Worm (Caenorhabditis elegans) whole organism, L4 larva: ENCODE data around the gene W01D2.3.

ENCODE experiments used
- F10B5.3 ChIP-seq: sonication (generic microtip); optimal IDR thresholded peaks from 2 replicates; lab custom pipeline; 2016; ENCODE audit warnings: mild to moderate bottlenecking, missing genetic modification characterization, missing compliant biosample characterization
- F37D6.2 ChIP-seq: sonication (generic microtip); optimal IDR thresholded peaks from 2 replicates; lab custom pipeline; 2016; ENCODE audit warnings: mild to moderate bottlenecking, missing genetic modification characterization, missing compliant biosample characterization
- F49E8.2 ChIP-seq: sonication (generic microtip); optimal IDR thresholded peaks from 2 replicates; lab custom pipeline; 2016; ENCODE audit warnings: missing compliant biosample characterization, mild to moderate bottlenecking, missing genetic modification characterization, borderline replicate concordance
- R02D3.7 ChIP-seq: fragments of 150-350 bp; sonication (generic microtip); optimal IDR thresholded peaks from 3 replicates; lab custom pipeline; 2014; ENCODE audit warnings: missing biosample characterization, missing genetic modification characterization
- T20F7.1 ChIP-seq: fragments of 200-800 bp; sonication (Bioruptor generic); optimal IDR thresholded peaks from 2 replicates; lab custom pipeline; 2018; ENCODE audit warnings: mild to moderate bottlenecking, missing genetic modification characterization, missing compliant biosample characterization
- Y105C5A.15 ChIP-seq: fragments of 200-800 bp; sonication (Bioruptor generic); IDR thresholded peaks from 2 replicates; pipeline ENCODE4 v1.3.6; 2022; ENCODE audit warnings: missing genetic modification characterization, missing compliant biosample characterization
- Y48G9A.11 ChIP-seq: fragments of 200-800 bp; sonication (Bioruptor generic); IDR thresholded peaks from 2 replicates; pipeline ENCODE4 v1.3.6; 2022; ENCODE audit warnings: missing genetic modification reagents, missing genetic modification characterization, missing compliant biosample characterization
- Y75B8A.6 ChIP-seq: fragments of 200-800 bp; sonication (Bioruptor generic); IDR thresholded peaks from 2 replicates; pipeline ENCODE4 v1.3.6; 2022; ENCODE audit warnings: missing genetic modification reagents, missing genetic modification characterization, missing compliant biosample characterization
- ZK546.5 ChIP-seq, 2 experiments: sonication (generic microtip); optimal IDR thresholded peaks; 2 replicates each; lab custom pipeline; 2017; ENCODE audit warnings: missing biosample characterization in 2 of 2, missing genetic modification characterization in 2 of 2
- ama-1 ChIP-seq: fragments of 150-350 bp; optimal IDR thresholded peaks from 2 replicates; lab custom pipeline; 2014; ENCODE audit warnings: inconsistent platforms, mixed read lengths
- arid-1 ChIP-seq: fragments of 200-800 bp; sonication (Bioruptor generic); conservative IDR thresholded peaks from 2 replicates; pipeline ENCODE4 v1.3.6; 2022; ENCODE audit warnings: missing genetic modification reagents, missing genetic modification characterization, missing compliant biosample characterization
- attf-4 ChIP-seq: sonication (generic microtip); optimal IDR thresholded peaks from 3 replicates; lab custom pipeline; 2017; ENCODE audit warnings: missing biosample characterization, missing genetic modification characterization
- ceh-44 ChIP-seq: fragments of 200-800 bp; sonication (Bioruptor generic); IDR thresholded peaks from 2 replicates; pipeline ENCODE4 v1.3.6; 2022; ENCODE audit warnings: missing genetic modification reagents, missing genetic modification characterization, missing compliant biosample characterization
- daf-12 ChIP-seq: fragments of 150-350 bp; optimal IDR thresholded peaks from 2 replicates; lab custom pipeline; 2014; ENCODE audit warnings: missing biosample characterization, missing genetic modification reagents, missing genetic modification characterization
- daf-16 ChIP-seq, 3 experiments: sonication (generic microtip); optimal IDR thresholded peaks; 2 replicates each; lab custom pipeline; 2016 to 2017; ENCODE audit warnings: missing genetic modification characterization in 3 of 3, missing genetic modification reagents in 3 of 3, mild to moderate bottlenecking in 2 of 3, missing compliant biosample characterization in 2 of 3, missing biosample characterization in 1 of 3, moderate library complexity in 1 of 3
- daf-8 ChIP-seq: fragments of 200-800 bp; sonication (Bioruptor generic); IDR thresholded peaks from 2 replicates; pipeline ENCODE4 v1.3.6; 2022; ENCODE audit warnings: missing genetic modification characterization, missing compliant biosample characterization
- dmd-8 ChIP-seq: fragments of 200-800 bp; sonication (Bioruptor generic); IDR thresholded peaks from 2 replicates; pipeline ENCODE4 v1.3.6; 2022; ENCODE audit warnings: missing genetic modification characterization, missing compliant biosample characterization
- dpl-1 ChIP-seq: fragments of 150-350 bp; optimal IDR thresholded peaks from 2 replicates; lab custom pipeline; 2014; ENCODE audit warnings: missing biosample characterization, missing genetic modification reagents, missing genetic modification characterization
- duxl-1 ChIP-seq: sonication (generic microtip); optimal IDR thresholded peaks from 2 replicates; lab custom pipeline; 2016; ENCODE audit warnings: mild to moderate bottlenecking, missing genetic modification characterization, moderate library complexity, missing compliant biosample characterization; ENCODE audit not compliant: poor library complexity
- dve-1 ChIP-seq: sonication (generic microtip); optimal IDR thresholded peaks from 2 replicates; lab custom pipeline; 2017; ENCODE audit warnings: antibody characterized with exemption, mild to moderate bottlenecking, missing genetic modification characterization, missing compliant biosample characterization; ENCODE audit not compliant: insufficient read depth
- jun-1 ChIP-seq: fragments of 150-350 bp; optimal IDR thresholded peaks from 2 replicates; lab custom pipeline; 2014; ENCODE audit warnings: missing biosample characterization, missing genetic modification reagents, missing genetic modification characterization
- lin-13 ChIP-seq: fragments of 150-350 bp; optimal IDR thresholded peaks from 2 replicates; lab custom pipeline; 2014; ENCODE audit warnings: missing biosample characterization, missing genetic modification reagents, missing genetic modification characterization
- lin-39 ChIP-seq: fragments of 150-350 bp; optimal IDR thresholded peaks from 2 replicates; lab custom pipeline; 2014; ENCODE audit warnings: missing biosample characterization, missing genetic modification reagents, missing genetic modification characterization
- lir-3 ChIP-seq: sonication (generic microtip); optimal IDR thresholded peaks from 2 replicates; lab custom pipeline; 2016; ENCODE audit warnings: mild to moderate bottlenecking, missing genetic modification characterization, missing compliant biosample characterization
- lsy-2 ChIP-seq, 2 experiments: fragments of 150-350 bp in 1 of 2; sonication (generic microtip) in 1 of 2; optimal IDR thresholded peaks; 2 replicates each; lab custom pipeline; 2014 to 2017; ENCODE audit warnings: missing biosample characterization in 2 of 2, missing genetic modification characterization in 2 of 2
- mdl-1 ChIP-seq, 2 experiments: fragments of 150-350 bp in 1 of 2; sonication (generic microtip) in 1 of 2; optimal IDR thresholded peaks; 2 replicates each; lab custom pipeline; 2014 to 2017; ENCODE audit warnings: missing biosample characterization in 2 of 2, missing genetic modification characterization in 2 of 2
- mdt-29 ChIP-seq: fragments of 200-800 bp; sonication (Bioruptor generic); IDR thresholded peaks from 2 replicates; pipeline ENCODE4 v1.3.6; 2022; ENCODE audit warnings: missing genetic modification reagents, missing genetic modification characterization, missing compliant biosample characterization
- mep-1 ChIP-seq: fragments of 150-350 bp; sonication (generic microtip); optimal IDR thresholded peaks from 3 replicates; lab custom pipeline; 2014; ENCODE audit warnings: missing biosample characterization, missing genetic modification characterization
- mxl-2 ChIP-seq: fragments of 200-800 bp; sonication (Bioruptor generic); conservative IDR thresholded peaks from 2 replicates; pipeline ENCODE4 v1.3.6; 2022; ENCODE audit warnings: missing genetic modification reagents, missing genetic modification characterization, missing compliant biosample characterization
- mxl-3 ChIP-seq: fragments of 200-800 bp; sonication (Bioruptor generic); optimal IDR thresholded peaks from 2 replicates; lab custom pipeline; 2018; ENCODE audit warnings: mild to moderate bottlenecking, missing genetic modification characterization, missing compliant biosample characterization
- nhr-10 ChIP-seq: fragments of 150-350 bp; optimal IDR thresholded peaks from 2 replicates; lab custom pipeline; 2014; ENCODE audit warnings: missing biosample characterization, missing genetic modification characterization
- nhr-102 ChIP-seq: sonication (generic microtip); optimal IDR thresholded peaks from 2 replicates; lab custom pipeline; 2016; ENCODE audit warnings: mild to moderate bottlenecking, missing genetic modification characterization, moderate library complexity, missing compliant biosample characterization
- nhr-111 ChIP-seq: fragments of 200-800 bp; sonication (Bioruptor generic); optimal IDR thresholded peaks from 2 replicates; lab custom pipeline; 2018; ENCODE audit warnings: mild to moderate bottlenecking, missing genetic modification characterization, missing compliant biosample characterization
- nhr-237 ChIP-seq: sonication (generic microtip); optimal IDR thresholded peaks from 2 replicates; lab custom pipeline; 2017; ENCODE audit warnings: missing biosample characterization, missing genetic modification characterization
- nhr-25 ChIP-seq: sonication (generic microtip); optimal IDR thresholded peaks from 2 replicates; lab custom pipeline; 2017; ENCODE audit warnings: missing genetic modification characterization, mild to moderate bottlenecking, missing compliant biosample characterization, antibody characterized with exemption, moderate library complexity, borderline replicate concordance; ENCODE audit not compliant: insufficient read depth
- nhr-48 ChIP-seq: sonication (generic microtip); optimal IDR thresholded peaks from 2 replicates; lab custom pipeline; 2016; ENCODE audit warnings: mild to moderate bottlenecking, missing genetic modification characterization, missing compliant biosample characterization
- nhr-77 ChIP-seq: fragments of 150-350 bp; optimal IDR thresholded peaks from 2 replicates; lab custom pipeline; 2014; ENCODE audit warnings: missing biosample characterization, missing genetic modification characterization
- php-3 ChIP-seq: fragments of 200-800 bp; sonication (Bioruptor generic); IDR thresholded peaks from 2 replicates; pipeline ENCODE4 v1.3.6; 2022; ENCODE audit warnings: missing genetic modification reagents, missing genetic modification characterization, missing compliant biosample characterization
- skn-1 ChIP-seq: fragments of 150-350 bp; optimal IDR thresholded peaks from 2 replicates; lab custom pipeline; 2014; ENCODE audit warnings: missing biosample characterization, missing genetic modification characterization
- spr-1 ChIP-seq: sonication (generic microtip); optimal IDR thresholded peaks from 2 replicates; lab custom pipeline; 2016; ENCODE audit warnings: mild to moderate bottlenecking, missing genetic modification characterization, missing compliant biosample characterization
- tag-97 ChIP-seq: fragments of 200-800 bp; sonication (Bioruptor generic); IDR thresholded peaks from 2 replicates; pipeline ENCODE4 v1.3.6; 2022; ENCODE audit warnings: missing genetic modification characterization, missing compliant biosample characterization
- unc-39 ChIP-seq: sonication (generic microtip); optimal IDR thresholded peaks from 2 replicates; lab custom pipeline; 2017; ENCODE audit warnings: missing biosample characterization, missing genetic modification characterization
- unc-62 ChIP-seq, 3 experiments: fragments of 150-350 bp in 1 of 3; sonication (generic microtip); optimal IDR thresholded peaks in 2 of 3; peaks in 1 of 3; 1 replicate in 1 of 3; 2 replicates in 2 of 3; lab custom pipeline; 2014 to 2017; ENCODE audit warnings: missing biosample characterization in 3 of 3, missing genetic modification characterization in 3 of 3, missing genetic modification reagents in 3 of 3, missing genotype in 1 of 3
- vab-7 ChIP-seq: fragments of 200-800 bp; sonication (Bioruptor generic); IDR thresholded peaks from 2 replicates; pipeline ENCODE4 v1.3.6; 2022; ENCODE audit warnings: missing genetic modification reagents, missing genetic modification characterization, missing compliant biosample characterization
- zfp-2 ChIP-seq: sonication (generic microtip); optimal IDR thresholded peaks from 2 replicates; lab custom pipeline; 2016; ENCODE audit warnings: mild to moderate bottlenecking, missing genetic modification characterization, missing compliant biosample characterization
- zfp-3 ChIP-seq: fragments of 200-800 bp; sonication (Bioruptor generic); conservative IDR thresholded peaks from 2 replicates; pipeline ENCODE4 v1.3.6; 2022; ENCODE audit warnings: missing genetic modification reagents, missing genetic modification characterization, missing compliant biosample characterization
- ztf-11 ChIP-seq: fragments of 150-350 bp; optimal IDR thresholded peaks from 2 replicates; lab custom pipeline; 2014; ENCODE audit warnings: missing biosample characterization, missing genetic modification characterization
- ztf-7 ChIP-seq: fragments of 150-350 bp; optimal IDR thresholded peaks from 2 replicates; lab custom pipeline; 2014; ENCODE audit warnings: missing biosample characterization, missing genetic modification characterization

The W01D2.3 gene

DNA sequence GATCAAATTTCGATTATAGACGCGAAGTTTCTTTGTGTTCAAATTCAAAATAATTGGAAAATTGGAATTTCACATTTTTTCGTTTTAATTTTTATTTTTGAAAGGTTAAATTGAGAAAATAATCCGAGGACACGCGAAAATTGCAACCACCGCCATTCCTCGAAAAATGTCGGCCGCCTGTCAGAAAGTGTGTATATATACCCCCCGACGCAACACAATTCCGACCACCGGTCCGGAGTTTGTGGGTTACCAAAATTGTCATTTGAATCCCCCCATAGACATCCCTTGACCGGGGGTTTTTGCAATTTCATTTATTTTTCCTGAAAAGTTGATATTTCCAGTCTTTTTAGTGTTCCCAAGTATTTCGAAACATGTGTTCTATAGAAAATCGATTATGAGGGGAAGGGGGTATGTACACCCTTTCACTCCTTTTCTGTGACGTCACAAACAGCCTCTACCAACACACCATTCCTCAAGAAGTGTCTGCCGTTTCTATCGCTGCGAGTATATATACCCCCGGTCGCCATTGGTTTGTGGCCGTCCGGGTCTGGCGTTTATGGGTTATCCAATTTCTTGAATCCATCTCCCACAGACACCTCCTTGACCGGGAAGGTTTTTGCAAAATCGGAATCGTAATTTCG is at the start of gene W01D2.3 (continued):
- TF ChIP-seq nhr-48 (peak; percentile 78), dpl-1 (GFP tag; lab: Kevin White, UChicago) (peak; percentile 42), Y75B8A.6 (GFP tag; lab: Robert Waterston, UW) (no peak), duxl-1 (peak; percentile 69), F49E8.2 (tag; lab: Kevin White, UChicago) (peak; percentile 21), Y105C5A.15 (GFP tag; lab: Robert Waterston, UW) (0 out of 2 replicates have a peak, but pooled peaks have one; percentile 23), spr-1 (tag; lab: Kevin White, UChicago) (peak; percentile 94), ama-1 (lab: Kevin White, UChicago) (no peak), nhr-102 (tag; lab: Kevin White, UChicago) (peak; percentile 92), lin-39 (tag; lab: Kevin White, UChicago) (no peak), T20F7.1 (GFP tag; lab: Kevin White, UChicago) (no peak), unc-62 (GFP tag; optimal IDR thresholded peaks at IDR 0.05 in 1 of 2; lab: Kevin White, UChicago) (peak in 1 of 2 experiments; percentile 93), unc-62 (tag; optimal IDR thresholded peaks at IDR 0.05; lab: Kevin White, UChicago) (no peak), Y48G9A.11 (GFP tag; lab: Robert Waterston, UW) (peak; percentile 69), dmd-8 (GFP tag; lab: Robert Waterston, UW) (0 out of 2 replicates have a peak, but pooled peaks have one; percentile 36), tag-97 (GFP tag; lab: Robert Waterston, UW) (no peak), daf-8 (GFP tag; lab: Robert Waterston, UW) (no peak), mdt-29 (GFP tag; lab: Robert Waterston, UW) (0 out of 2 replicates have a peak, but pooled peaks have one; percentile 37), nhr-111 (GFP tag; lab: Kevin White, UChicago) (peak; percentile 93), ztf-11 (tag; lab: Kevin White, UChicago) (no peak), F10B5.3 (peak; percentile 61), R02D3.7 (tag; lab: Kevin White, UChicago) (no peak), ztf-7 (tag; lab: Kevin White, UChicago) (peak; percentile 60), lsy-2 (tag; optimal IDR thresholded peaks at IDR 0.05; lab: Kevin White, UChicago) (peak in 1 of 2 experiments; percentile 70), F37D6.2 (peak; percentile 76), jun-1 (tag; lab: Kevin White, UChicago) (no peak), mxl-2 (GFP tag; lab: Robert Waterston, UW) (0 out of 2 replicates have a peak, but pooled peaks have one; percentile 49), attf-4 (tag; lab: Kevin White, UChicago) (no peak), nhr-237 (tag; lab: Kevin White, UChicago) (no peak), mxl-3 (GFP tag; lab: Kevin White, UChicago) (peak; percentile 69), ZK546.5 (tag; optimal IDR thresholded peaks at IDR 0.05; lab: Kevin White, UChicago) (no peak), daf-12 (tag; lab: Kevin White, UChicago) (no peak), zfp-2 (tag; lab: Kevin White, UChicago) (peak; percentile 29), skn-1 (tag; lab: Kevin White, UChicago) (no peak), unc-39 (no peak), mdl-1 (tag; optimal IDR thresholded peaks at IDR 0.05; lab: Kevin White, UChicago) (no peak), daf-16 (GFP tag; optimal IDR thresholded peaks at IDR 0.05; lab: Kevin White, UChicago) (peak; percentile 32 to 69), daf-16 (tag; optimal IDR thresholded peaks at IDR 0.05; lab: Kevin White, UChicago) (peak; percentile 56), nhr-77 (peak; percentile 39), php-3 (peak; percentile 55; the same call in 1 of the 2 replicates), ceh-44 (no peak), lin-13 (GFP tag; lab: Kevin White, UChicago) (no peak), lir-3 (tag; lab: Kevin White, UChicago) (peak; percentile 77), nhr-25 (tag; lab: Kevin White, UChicago) (peak; percentile 86), zfp-3 (GFP tag; lab: Robert Waterston, UW) (0 out of 2 replicates have a peak, but pooled peaks have one; percentile 51), dve-1 (peak; percentile 95), mep-1 (tag; lab: Kevin White, UChicago) (peak; percentile 80), vab-7 (GFP tag; lab: Robert Waterston, UW) (peak; percentile 77), nhr-10 (tag; lab: Kevin White, UChicago) (no peak), arid-1 (GFP tag; lab: Robert Waterston, UW) (peak; percentile 62; the same call in 1 of the 2 replicates)
